Worm (Caenorhabditis elegans) whole organism, L1 larva: ENCODE measurements around the gene eppl-1.

Experiments
- C16A3.4 ChIP-seq: fragments of 150-350 bp; optimal IDR thresholded peaks from 2 replicates; lab custom pipeline; 2014; ENCODE audit warnings: missing biosample characterization, missing genetic modification characterization
- C34B4.2 ChIP-seq: sonication (generic microtip); optimal IDR thresholded peaks from 2 replicates; lab custom pipeline; 2017; ENCODE audit warnings: mild to moderate bottlenecking, missing genetic modification characterization, missing compliant biosample characterization
- aly-2 ChIP-seq: fragments of 150-350 bp; optimal IDR thresholded peaks from 2 replicates; lab custom pipeline; 2014; ENCODE audit warnings: missing biosample characterization, missing genetic modification characterization
- ama-1 ChIP-seq: fragments of 150-350 bp; optimal IDR thresholded peaks from 2 replicates; lab custom pipeline; 2014
- blmp-1 ChIP-seq: fragments of 150-350 bp; optimal IDR thresholded peaks from 2 replicates; lab custom pipeline; 2014; ENCODE audit warnings: missing biosample characterization, missing genetic modification characterization
- ceh-63 ChIP-seq: fragments of 200-800 bp; sonication (Bioruptor generic); optimal IDR thresholded peaks from 2 replicates; lab custom pipeline; 2018; ENCODE audit warnings: mild to moderate bottlenecking, missing genetic modification characterization, missing compliant biosample characterization
- ceh-82 ChIP-seq, 3 experiments: fragments of 150-350 bp in 1 of 3; sonication (generic microtip) in 2 of 3; optimal IDR thresholded peaks; 2 replicates each; lab custom pipeline; 2014 to 2017; ENCODE audit warnings: missing biosample characterization in 3 of 3, missing genetic modification characterization in 3 of 3
- dpl-1 ChIP-seq, 3 experiments: fragments of 150-350 bp in 2 of 3; sonication (generic microtip) in 1 of 3; optimal IDR thresholded peaks; 2 replicates each; lab custom pipeline; 2014 to 2017; ENCODE audit warnings: missing biosample characterization in 3 of 3, missing genetic modification characterization in 3 of 3, missing genetic modification reagents in 3 of 3
- efl-1 ChIP-seq, 4 experiments: fragments of 150-350 bp; optimal IDR thresholded peaks in 3 of 4; peaks in 1 of 4; 1 replicate in 1 of 4; 2 replicates in 3 of 4; lab custom pipeline; 2014; ENCODE audit warnings: missing biosample characterization in 2 of 4, missing genetic modification characterization in 2 of 4, missing genetic modification reagents in 2 of 4
- efl-3 ChIP-seq: fragments of 200-800 bp; sonication (Bioruptor generic); optimal IDR thresholded peaks from 2 replicates; lab custom pipeline; 2018; ENCODE audit warnings: mild to moderate bottlenecking, missing genetic modification characterization, missing compliant biosample characterization
- egl-13 ChIP-seq: sonication (generic microtip); optimal IDR thresholded peaks from 2 replicates; lab custom pipeline; 2016; ENCODE audit warnings: missing genotype, missing genetic modification reagents, missing genetic modification characterization, missing compliant biosample characterization
- elt-2 ChIP-seq: sonication (generic microtip); optimal IDR thresholded peaks from 2 replicates; lab custom pipeline; 2016; ENCODE audit warnings: missing genetic modification characterization, mild to moderate bottlenecking, inconsistent platforms, missing compliant biosample characterization, missing genetic modification reagents
- ets-5 ChIP-seq: fragments of 200-800 bp; sonication (Bioruptor generic); IDR thresholded peaks from 2 replicates; pipeline ENCODE4 v1.3.6; 2022; ENCODE audit warnings: missing genetic modification characterization, missing compliant biosample characterization
- fkh-4 ChIP-seq: sonication (generic microtip); optimal IDR thresholded peaks from 2 replicates; lab custom pipeline; 2016; ENCODE audit warnings: missing compliant biosample characterization, missing genetic modification characterization, borderline replicate concordance
- fkh-8 ChIP-seq: sonication (generic microtip); optimal IDR thresholded peaks from 2 replicates; lab custom pipeline; 2016; ENCODE audit warnings: mild to moderate bottlenecking, missing genetic modification characterization, missing compliant biosample characterization
- hlh-17 ChIP-seq: fragments of 200-800 bp; sonication (Bioruptor generic); optimal IDR thresholded peaks from 2 replicates; lab custom pipeline; 2018; ENCODE audit warnings: missing genetic modification characterization, mild to moderate bottlenecking, missing compliant biosample characterization, moderate library complexity, borderline replicate concordance
- hlh-4 ChIP-seq: sonication (generic microtip); optimal IDR thresholded peaks from 2 replicates; lab custom pipeline; 2016; ENCODE audit warnings: mild to moderate bottlenecking, missing genetic modification characterization, missing compliant biosample characterization
- hpl-2 ChIP-seq: fragments of 150-350 bp; optimal IDR thresholded peaks from 2 replicates; lab custom pipeline; 2014; ENCODE audit warnings: missing biosample characterization, missing genetic modification reagents, missing genetic modification characterization
- irx-1 ChIP-seq: sonication (generic microtip); optimal IDR thresholded peaks from 2 replicates; lab custom pipeline; 2016; ENCODE audit warnings: missing genetic modification characterization, missing compliant biosample characterization
- jun-1 ChIP-seq: fragments of 150-350 bp; optimal IDR thresholded peaks from 2 replicates; lab custom pipeline; 2014; ENCODE audit warnings: missing biosample characterization, missing genetic modification reagents, missing genetic modification characterization
- lin-35 ChIP-seq, 2 experiments: fragments of 150-350 bp; optimal IDR thresholded peaks; 2 replicates each; lab custom pipeline; 2014; ENCODE audit warnings: missing biosample characterization in 2 of 2, missing genetic modification characterization in 2 of 2, missing genetic modification reagents in 2 of 2
- lin-39 ChIP-seq: fragments of 150-350 bp; optimal IDR thresholded peaks from 2 replicates; lab custom pipeline; 2014; ENCODE audit warnings: missing biosample characterization, missing genetic modification reagents, missing genetic modification characterization
- lir-3 ChIP-seq: sonication (generic microtip); optimal IDR thresholded peaks from 2 replicates; lab custom pipeline; 2016; ENCODE audit warnings: mild to moderate bottlenecking, missing genetic modification characterization, moderate library complexity, missing compliant biosample characterization; ENCODE audit not compliant: poor library complexity
- lsy-2 ChIP-seq, 2 experiments: fragments of 150-350 bp; optimal IDR thresholded peaks; 2 replicates each; lab custom pipeline; 2014; ENCODE audit warnings: missing biosample characterization in 2 of 2, missing genetic modification characterization in 2 of 2
- mab-9 ChIP-seq: fragments of 200-800 bp; sonication (Bioruptor generic); IDR thresholded peaks from 2 replicates; pipeline ENCODE4 v1.3.6; 2022; ENCODE audit warnings: missing genetic modification reagents, missing genetic modification characterization, missing compliant biosample characterization
- mdl-1 ChIP-seq, 2 experiments: fragments of 150-350 bp; optimal IDR thresholded peaks; 2 replicates each; lab custom pipeline; 2014 to 2017; ENCODE audit warnings: missing biosample characterization in 2 of 2, missing genetic modification characterization in 2 of 2, inconsistent platforms in 1 of 2
- mef-2 ChIP-seq: fragments of 150-350 bp; optimal IDR thresholded peaks from 2 replicates; lab custom pipeline; 2014; ENCODE audit warnings: missing biosample characterization, missing genetic modification characterization
- nhr-11 ChIP-seq: fragments of 150-350 bp; optimal IDR thresholded peaks from 2 replicates; lab custom pipeline; 2014; ENCODE audit warnings: missing biosample characterization, missing genetic modification characterization
- nhr-19 ChIP-seq: fragments of 200-800 bp; sonication (Bioruptor generic); conservative IDR thresholded peaks from 2 replicates; pipeline ENCODE4 v1.3.6; 2022; ENCODE audit warnings: missing genetic modification characterization, missing compliant biosample characterization
- nhr-237 ChIP-seq: fragments of 150-350 bp; optimal IDR thresholded peaks from 2 replicates; lab custom pipeline; 2014; ENCODE audit warnings: missing biosample characterization, missing genetic modification characterization
- nhr-47 ChIP-seq: sonication (generic microtip); optimal IDR thresholded peaks from 2 replicates; lab custom pipeline; 2016; ENCODE audit warnings: mild to moderate bottlenecking, missing genetic modification characterization, moderate library complexity, missing compliant biosample characterization
- nhr-71 ChIP-seq: sonication (generic microtip); optimal IDR thresholded peaks from 2 replicates; lab custom pipeline; 2016; ENCODE audit warnings: mild to moderate bottlenecking, missing genetic modification characterization, moderate library complexity, missing compliant biosample characterization
- nhr-77 ChIP-seq: fragments of 150-350 bp; optimal IDR thresholded peaks from 2 replicates; lab custom pipeline; 2014; ENCODE audit warnings: missing biosample characterization, missing genetic modification characterization
- nhr-84 ChIP-seq: sonication (generic microtip); optimal IDR thresholded peaks from 2 replicates; lab custom pipeline; 2017; ENCODE audit warnings: missing biosample characterization, missing genetic modification characterization
- pag-3 ChIP-seq: sonication (generic microtip); optimal IDR thresholded peaks from 2 replicates; lab custom pipeline; 2017; ENCODE audit warnings: missing genetic modification characterization, mild to moderate bottlenecking, missing compliant biosample characterization, antibody characterized with exemption, borderline replicate concordance; ENCODE audit not compliant: insufficient read depth
- pqm-1 ChIP-seq: sonication (generic microtip); optimal IDR thresholded peaks from 3 replicates; lab custom pipeline; 2017; ENCODE audit warnings: missing biosample characterization, missing genetic modification characterization
- skn-1 ChIP-seq: fragments of 150-350 bp; optimal IDR thresholded peaks from 2 replicates; lab custom pipeline; 2014; ENCODE audit warnings: missing biosample characterization, missing genetic modification characterization
- sptf-1 ChIP-seq: fragments of 150-350 bp; optimal IDR thresholded peaks from 2 replicates; lab custom pipeline; 2014; ENCODE audit warnings: missing biosample characterization, missing genetic modification characterization
- sup-37 ChIP-seq: fragments of 200-800 bp; sonication (Bioruptor generic); optimal IDR thresholded peaks from 2 replicates; lab custom pipeline; 2018; ENCODE audit warnings: mild to moderate bottlenecking, missing genetic modification characterization, missing compliant biosample characterization
- swsn-7 ChIP-seq: sonication (generic microtip); optimal IDR thresholded peaks from 2 replicates; lab custom pipeline; 2016; ENCODE audit warnings: missing genetic modification characterization, missing compliant biosample characterization
- unc-130 ChIP-seq: fragments of 150-350 bp; optimal IDR thresholded peaks from 2 replicates; lab custom pipeline; 2017; ENCODE audit warnings: missing biosample characterization, missing genetic modification characterization, inconsistent platforms
- unc-30 ChIP-seq: sonication (generic microtip); optimal IDR thresholded peaks from 2 replicates; lab custom pipeline; 2017; ENCODE audit warnings: missing biosample characterization, missing genetic modification characterization
- unc-62 ChIP-seq: fragments of 150-350 bp; optimal IDR thresholded peaks from 2 replicates; lab custom pipeline; 2014; ENCODE audit warnings: missing biosample characterization, missing genetic modification reagents, missing genetic modification characterization
- unc-86 ChIP-seq: sonication (generic microtip); optimal IDR thresholded peaks from 2 replicates; lab custom pipeline; 2016; ENCODE audit warnings: missing genetic modification characterization, missing compliant biosample characterization
- zag-1 ChIP-seq: fragments of 150-350 bp; optimal IDR thresholded peaks from 2 replicates; lab custom pipeline; 2014; ENCODE audit warnings: missing biosample characterization, missing genetic modification characterization
- zip-4 ChIP-seq: fragments of 200-800 bp; sonication (Bioruptor generic); optimal IDR thresholded peaks from 2 replicates; lab custom pipeline; 2018; ENCODE audit warnings: mild to moderate bottlenecking, missing genetic modification characterization, moderate library complexity, missing compliant biosample characterization
- ztf-11 ChIP-seq, 2 experiments: sonication (generic microtip); optimal IDR thresholded peaks; 2 replicates each; lab custom pipeline; 2016 to 2017; ENCODE audit warnings: missing genetic modification characterization in 2 of 2, missing biosample characterization in 1 of 2, missing compliant biosample characterization in 1 of 2

The eppl-1 gene

ce11 chrIV:8432709-8433108 is 18.9 kb downstream of the eppl-1 start, which contains the start of the genes T26A8.4 and pdtf-1 (continued):
- TF ChIP-seq lin-39, result peak; percentile 72
- TF ChIP-seq swsn-7 (tag; lab: Kevin White, UChicago), result peak; percentile 92
- TF ChIP-seq nhr-77, result peak; percentile 95
- peak; percentile 81 to 84 (median 83) for TF ChIP-seq dpl-1 (GFP tag; optimal IDR thresholded peaks at IDR 0.05; lab: Kevin White, UChicago)
- no peak for TF ChIP-seq sptf-1 (tag; lab: Kevin White, UChicago)
- peak; percentile 82 for TF ChIP-seq egl-13 (tag; lab: Kevin White, UChicago)
- no peak for TF ChIP-seq sup-37 (GFP tag; lab: Kevin White, UChicago)
- TF ChIP-seq pqm-1 (tag; lab: Kevin White, UChicago), result no peak
- peak; percentile 65 for TF ChIP-seq hpl-2 (GFP tag; lab: Kevin White, UChicago)
- peak; percentile 57 for TF ChIP-seq C34B4.2 (tag; lab: Kevin White, UChicago)
- peak; percentile 16 for TF ChIP-seq fkh-4 (tag; lab: Kevin White, UChicago)
- TF ChIP-seq fkh-8 (tag; lab: Kevin White, UChicago), result peak; percentile 95
- peak; percentile 90 for TF ChIP-seq unc-86 (tag; lab: Kevin White, UChicago)
- peak; percentile 94 for TF ChIP-seq mef-2
- TF ChIP-seq elt-2 (tag; lab: Kevin White, UChicago), result peak; percentile 49
- TF ChIP-seq lin-35 (GFP tag; optimal IDR thresholded peaks at IDR 0.05; lab: Kevin White, UChicago), result peak; percentile 82 to 94
- peak; percentile 50 for TF ChIP-seq aly-2 (tag; lab: Kevin White, UChicago)
- peak; percentile 96 for TF ChIP-seq jun-1 (tag; lab: Kevin White, UChicago)
- no peak for TF ChIP-seq hlh-17 (GFP tag; lab: Kevin White, UChicago)
- peak; percentile 90 for TF ChIP-seq nhr-19 (GFP tag; lab: Robert Waterston, UW)
- TF ChIP-seq nhr-47 (tag; lab: Kevin White, UChicago), result peak; percentile 95
- peak; percentile 19 for TF ChIP-seq unc-62
- peak; percentile 7 to 97 for TF ChIP-seq mdl-1 (tag; optimal IDR thresholded peaks at IDR 0.05; lab: Kevin White, UChicago)
- TF ChIP-seq unc-130 (tag; lab: Kevin White, UChicago), result peak; percentile 88
- TF ChIP-seq ztf-11 (tag; optimal IDR thresholded peaks at IDR 0.05; lab: Kevin White, UChicago), result peak in 1 of 2 experiments; percentile 84
- no peak for TF ChIP-seq nhr-84 (tag; lab: Kevin White, UChicago)
- peak; percentile 97 for TF ChIP-seq nhr-71 (tag; lab: Kevin White, UChicago)
- no peak for TF ChIP-seq zag-1 (tag; lab: Kevin White, UChicago)
- TF ChIP-seq zip-4 (GFP tag; lab: Kevin White, UChicago), result peak; percentile 29
- peak; percentile 80 for TF ChIP-seq nhr-237
- TF ChIP-seq unc-30 (tag; lab: Kevin White, UChicago), result no peak
- TF ChIP-seq skn-1, result peak; percentile 97
- TF ChIP-seq pag-3 (tag; lab: Kevin White, UChicago), result no peak
- peak; percentile 99 to 100 for TF ChIP-seq lsy-2 (tag; optimal IDR thresholded peaks at IDR 0.05; lab: Kevin White, UChicago)

ce11 chrIV:8431567-8432458 is 19.7 kb downstream of the eppl-1 start:
- peak; percentile 21 for TF ChIP-seq irx-1 (tag; lab: Kevin White, UChicago)
- TF ChIP-seq lir-3, result peak; percentile 46
- TF ChIP-seq ceh-63, result no peak
- peak; percentile 3 to 79 (median 48) for TF ChIP-seq ceh-82 (tag; optimal IDR thresholded peaks at IDR 0.05; lab: Kevin White, UChicago)
- TF ChIP-seq ama-1, result peak; percentile 98
- no peak for TF ChIP-seq efl-3 (GFP tag; lab: Kevin White, UChicago)
- TF ChIP-seq zip-4 (GFP tag; lab: Kevin White, UChicago), result peak; percentile 58
- no peak for TF ChIP-seq hlh-4 (tag; lab: Kevin White, UChicago)
- peak; percentile 49 to 66 for TF ChIP-seq efl-1 (optimal IDR thresholded peaks at IDR 0.05; lab: Kevin White, UChicago)
- peak in 1 of 2 experiments; percentile 94 for TF ChIP-seq efl-1 (GFP tag; optimal IDR thresholded peaks at IDR 0.05 in 1 of 2; lab: Kevin White, UChicago)
- no peak for TF ChIP-seq sup-37 (GFP tag; lab: Kevin White, UChicago)
- TF ChIP-seq elt-2 (tag; lab: Kevin White, UChicago), result peak; percentile 35
- TF ChIP-seq fkh-8 (tag; lab: Kevin White, UChicago), result peak; percentile 15
- peak; percentile 72 for TF ChIP-seq aly-2 (tag; lab: Kevin White, UChicago)
- TF ChIP-seq mab-9 (GFP tag; lab: Robert Waterston, UW), result 0 out of 2 replicates have a peak, but pooled peaks have one; percentile 32
- no peak for TF ChIP-seq nhr-237
- TF ChIP-seq nhr-77, result peak; percentile 42
- TF ChIP-seq blmp-1 (tag; lab: Kevin White, UChicago), result peak; percentile 82
- TF ChIP-seq nhr-19 (GFP tag; lab: Robert Waterston, UW), result peak; percentile 69
- peak; percentile 47 for TF ChIP-seq unc-86 (tag; lab: Kevin White, UChicago)
- no peak for TF ChIP-seq ets-5
- TF ChIP-seq unc-62, result no peak
- TF ChIP-seq C16A3.4 (tag; lab: Kevin White, UChicago), result peak; percentile 65
- TF ChIP-seq nhr-11 (tag; lab: Kevin White, UChicago), result peak; percentile 26
- TF ChIP-seq sptf-1 (tag; lab: Kevin White, UChicago), result no peak
